Fruit fly (Drosophila melanogaster): Measurements from ENCODE around the gene CG15385.

Gene CG15385

dm6 chr2L:2164520-2165237, 47.7 kb downstream of the CG15385 start (continued):
- TF ChIP-seq CG18262 (tag; optimal IDR thresholded peaks at IDR 0.05): peak; percentile 88
- no peak for TF ChIP-seq CG11247 (GFP tag; IDR thresholded peaks at IDR 0.05)
- no peak for TF ChIP-seq sd (tag; optimal IDR thresholded peaks at IDR 0.05)
- no peak for TF ChIP-seq CG8281 (tag; optimal IDR thresholded peaks at IDR 0.05)
- no peak for TF ChIP-seq CG31365 (tag; optimal IDR thresholded peaks at IDR 0.05)
- TF ChIP-seq CG12659 (GFP tag; optimal IDR thresholded peaks at IDR 0.05): no peak
- TF ChIP-seq Dip3 (GFP tag; optimal IDR thresholded peaks at IDR 0.05): no peak
- TF ChIP-seq CG7963 (GFP tag; IDR thresholded peaks at IDR 0.05; ENCODE audit: partially characterized antibody): no peak
- peak; percentile 67 for TF ChIP-seq grau (tag; optimal IDR thresholded peaks at IDR 0.05)
- TF ChIP-seq CG13775 (GFP tag; optimal IDR thresholded peaks at IDR 0.05): peak; percentile 71
- TF ChIP-seq CG4707 (GFP tag; optimal IDR thresholded peaks at IDR 0.05): peak; percentile 15
- TF ChIP-seq Sox102F (GFP tag; optimal IDR thresholded peaks at IDR 0.05): peak; percentile 0
- peak; percentile 44 for TF ChIP-seq CG7745 (tag; optimal IDR thresholded peaks at IDR 0.05)
- TF ChIP-seq fd96Cb (tag; optimal IDR thresholded peaks at IDR 0.05): peak; percentile 55
- TF ChIP-seq kah (GFP tag; optimal IDR thresholded peaks at IDR 0.05): no peak
- TF ChIP-seq wek (GFP tag; optimal IDR thresholded peaks at IDR 0.05): peak; percentile 51
- no peak for TF ChIP-seq CG16813 (GFP tag; IDR thresholded peaks at IDR 0.05; ENCODE audit: partially characterized antibody)
- peak; percentile 35 for TF ChIP-seq en (GFP tag; optimal IDR thresholded peaks at IDR 0.05)
- peak; percentile 93 for TF ChIP-seq CG4404 (GFP tag; IDR thresholded peaks at IDR 0.05)
- peak; percentile 96 for TF ChIP-seq CG15696 (tag; optimal IDR thresholded peaks at IDR 0.05)
- TF ChIP-seq CG2678 (tag; optimal IDR thresholded peaks at IDR 0.05): peak; percentile 56
- 0 out of 2 replicates have a peak, but pooled peaks have one; percentile 13 for TF ChIP-seq sob (GFP tag; IDR thresholded peaks at IDR 0.05)
- no peak for TF ChIP-seq zfh2 (GFP tag; optimal IDR thresholded peaks at IDR 0.05)
- peak; percentile 62 for TF ChIP-seq Atf-2 (GFP tag; optimal IDR thresholded peaks at IDR 0.05)
- TF ChIP-seq aop (GFP tag; IDR thresholded peaks at IDR 0.05): peak; percentile 89
- peak; percentile 9 for TF ChIP-seq CG9437 (GFP tag; optimal IDR thresholded peaks at IDR 0.05)
- peak; percentile 29 for TF ChIP-seq CG18619 (GFP tag; optimal IDR thresholded peaks at IDR 0.05)
- peak; percentile 87 for TF ChIP-seq zfh1 (GFP tag; IDR thresholded peaks at IDR 0.05)
- peak in 1 of 3 experiments; percentile 90 for TF ChIP-seq lola (GFP tag; optimal IDR thresholded peaks at IDR 0.05)
- peak in 1 of 2 experiments; percentile 76 for TF ChIP-seq eve (GFP tag; optimal IDR thresholded peaks at IDR 0.05)
- peak; percentile 83 for TF ChIP-seq row (GFP tag; IDR thresholded peaks at IDR 0.05)
- TF ChIP-seq CG14667 (GFP tag; IDR thresholded peaks at IDR 0.05): 0 out of 2 replicates have a peak, but pooled peaks have one; percentile 21
- no peak for TF ChIP-seq CG6854 (GFP tag; optimal IDR thresholded peaks at IDR 0.05)
- TF ChIP-seq CG1832 (GFP tag; optimal IDR thresholded peaks at IDR 0.05): peak; percentile 60
- peak; percentile 53 for TF ChIP-seq pum (GFP tag; optimal IDR thresholded peaks at IDR 0.05)
- TF ChIP-seq Dll (GFP tag; IDR thresholded peaks at IDR 0.05; ENCODE audit: partially characterized antibody): no peak
- TF ChIP-seq sisA (GFP tag; IDR thresholded peaks at IDR 0.05): peak; percentile 60
- peak; percentile 34 for TF ChIP-seq crc (GFP tag; optimal IDR thresholded peaks at IDR 0.05)
- no peak for TF ChIP-seq B-H2 (GFP tag; optimal IDR thresholded peaks at IDR 0.05)
- peak; percentile 91 for TF ChIP-seq CG2712 (tag; optimal IDR thresholded peaks at IDR 0.05)
- TF ChIP-seq CG8359 (GFP tag; optimal IDR thresholded peaks at IDR 0.05; ENCODE audit: borderline replicate concordance): peak; percentile 31
- TF ChIP-seq CG6175 (GFP tag; IDR thresholded peaks at IDR 0.05): no peak
- TF ChIP-seq oc (tag; optimal IDR thresholded peaks at IDR 0.05): peak; percentile 44
- no peak for TF ChIP-seq CG15269 (tag; optimal IDR thresholded peaks at IDR 0.05)
- TF ChIP-seq bowl (GFP tag; IDR thresholded peaks at IDR 0.05): no peak
- TF ChIP-seq HLH3B (GFP tag; IDR thresholded peaks at IDR 0.05): peak; percentile 36; the same call in 1 of the 2 replicates
- no peak for TF ChIP-seq NFAT (GFP tag; IDR thresholded peaks at IDR 0.05)
- TF ChIP-seq CG12942 (GFP tag; optimal IDR thresholded peaks at IDR 0.05): peak; percentile 44
